Worm (Caenorhabditis elegans) whole organism, L4 larva: ENCODE results near the gene K11H3.8.

Source experiments
- D1046.2 ChIP-seq: fragments of 200-800 bp; sonication (Bioruptor generic); IDR thresholded peaks from 2 replicates; pipeline ENCODE4 v1.3.6; 2022; ENCODE audit warnings: missing genetic modification characterization, missing compliant biosample characterization
- R02D3.7 ChIP-seq: fragments of 150-350 bp; sonication (generic microtip); optimal IDR thresholded peaks from 3 replicates; lab custom pipeline; 2014; ENCODE audit warnings: missing biosample characterization, missing genetic modification characterization
- T26A8.4 ChIP-seq: fragments of 200-800 bp; sonication (Bioruptor generic); IDR thresholded peaks from 2 replicates; pipeline ENCODE4 v1.3.6; 2022; ENCODE audit warnings: missing genetic modification characterization, missing compliant biosample characterization
- Y75B8A.6 ChIP-seq: fragments of 200-800 bp; sonication (Bioruptor generic); IDR thresholded peaks from 2 replicates; pipeline ENCODE4 v1.3.6; 2022; ENCODE audit warnings: missing genetic modification reagents, missing genetic modification characterization, missing compliant biosample characterization
- ZK337.2 ChIP-seq: fragments of 200-800 bp; sonication (Bioruptor generic); IDR thresholded peaks from 2 replicates; pipeline ENCODE4 v1.3.6; 2022; ENCODE audit warnings: missing genetic modification reagents, missing genetic modification characterization, missing compliant biosample characterization
- aly-2 ChIP-seq: sonication (generic microtip); optimal IDR thresholded peaks from 2 replicates; lab custom pipeline; 2018; ENCODE audit warnings: missing biosample characterization, missing genetic modification characterization
- arid-1 ChIP-seq: fragments of 200-800 bp; sonication (Bioruptor generic); conservative IDR thresholded peaks from 2 replicates; pipeline ENCODE4 v1.3.6; 2022; ENCODE audit warnings: missing genetic modification reagents, missing genetic modification characterization, missing compliant biosample characterization
- attf-4 ChIP-seq: sonication (generic microtip); optimal IDR thresholded peaks from 3 replicates; lab custom pipeline; 2017; ENCODE audit warnings: missing biosample characterization, missing genetic modification characterization
- ceh-20 ChIP-seq: fragments of 200-800 bp; sonication (Bioruptor generic); IDR thresholded peaks from 2 replicates; pipeline ENCODE4 v1.3.6; 2022; ENCODE audit warnings: missing genetic modification reagents, missing genetic modification characterization, missing compliant biosample characterization
- ceh-28 ChIP-seq: fragments of 150-350 bp; optimal IDR thresholded peaks from 2 replicates; lab custom pipeline; 2014; ENCODE audit warnings: missing biosample characterization, missing genetic modification reagents, missing genetic modification characterization
- ceh-44 ChIP-seq: fragments of 200-800 bp; sonication (Bioruptor generic); IDR thresholded peaks from 2 replicates; pipeline ENCODE4 v1.3.6; 2022; ENCODE audit warnings: missing genetic modification reagents, missing genetic modification characterization, missing compliant biosample characterization
- ceh-62 ChIP-seq: sonication (generic microtip); optimal IDR thresholded peaks from 2 replicates; lab custom pipeline; 2017; ENCODE audit warnings: missing biosample characterization, missing genetic modification characterization
- cey-2 ChIP-seq: sonication (generic microtip); optimal IDR thresholded peaks from 3 replicates; lab custom pipeline; 2017; ENCODE audit warnings: missing genetic modification characterization, mild to moderate bottlenecking, missing compliant biosample characterization, antibody characterized with exemption, borderline replicate concordance; ENCODE audit not compliant: insufficient read depth
- daf-12 ChIP-seq: fragments of 150-350 bp; optimal IDR thresholded peaks from 2 replicates; lab custom pipeline; 2014; ENCODE audit warnings: missing biosample characterization, missing genetic modification reagents, missing genetic modification characterization
- dmd-6 ChIP-seq: fragments of 200-800 bp; sonication (Bioruptor generic); IDR thresholded peaks from 2 replicates; pipeline ENCODE4 v1.3.6; 2022; ENCODE audit warnings: missing genetic modification reagents, missing genetic modification characterization, missing compliant biosample characterization
- dmd-8 ChIP-seq: fragments of 200-800 bp; sonication (Bioruptor generic); IDR thresholded peaks from 2 replicates; pipeline ENCODE4 v1.3.6; 2022; ENCODE audit warnings: missing genetic modification characterization, missing compliant biosample characterization
- dpl-1 ChIP-seq: fragments of 150-350 bp; optimal IDR thresholded peaks from 2 replicates; lab custom pipeline; 2014; ENCODE audit warnings: missing biosample characterization, missing genetic modification reagents, missing genetic modification characterization
- duxl-1 ChIP-seq: sonication (generic microtip); optimal IDR thresholded peaks from 2 replicates; lab custom pipeline; 2016; ENCODE audit warnings: mild to moderate bottlenecking, missing genetic modification characterization, moderate library complexity, missing compliant biosample characterization; ENCODE audit not compliant: poor library complexity
- fos-1 ChIP-seq: fragments of 150-350 bp; optimal IDR thresholded peaks from 2 replicates; lab custom pipeline; 2014; ENCODE audit warnings: missing biosample characterization, missing genetic modification characterization
- hif-1 ChIP-seq, 2 experiments: sonication (generic microtip); optimal IDR thresholded peaks; 2 replicates each; lab custom pipeline; 2016 to 2017; ENCODE audit warnings: missing compliant biosample characterization in 2 of 2, missing genetic modification characterization in 2 of 2, missing genetic modification reagents in 2 of 2, missing genotype in 2 of 2, mild to moderate bottlenecking in 1 of 2
- hlh-11 ChIP-seq: fragments of 200-800 bp; sonication (Bioruptor generic); optimal IDR thresholded peaks from 2 replicates; lab custom pipeline; 2018; ENCODE audit warnings: mild to moderate bottlenecking, missing genetic modification characterization, missing compliant biosample characterization
- hlh-30 ChIP-seq: sonication (generic microtip); optimal IDR thresholded peaks from 2 replicates; lab custom pipeline; 2017; ENCODE audit warnings: antibody characterized with exemption, mild to moderate bottlenecking, missing genetic modification characterization, missing compliant biosample characterization; ENCODE audit not compliant: insufficient read depth
- hmg-1.1 ChIP-seq: fragments of 200-800 bp; sonication (Bioruptor generic); IDR thresholded peaks from 2 replicates; pipeline ENCODE4 v1.3.6; 2022; ENCODE audit warnings: missing genetic modification reagents, missing genetic modification characterization, missing compliant biosample characterization
- lim-7 ChIP-seq: fragments of 200-800 bp; sonication (Bioruptor generic); IDR thresholded peaks from 2 replicates; pipeline ENCODE4 v1.3.6; 2022; ENCODE audit warnings: missing genetic modification characterization, missing compliant biosample characterization
- lin-15B ChIP-seq: fragments of 150-350 bp; sonication (generic microtip); optimal IDR thresholded peaks from 3 replicates; lab custom pipeline; 2014; ENCODE audit warnings: missing biosample characterization, missing genetic modification characterization
- lin-29 ChIP-seq: fragments of 200-800 bp; sonication (Bioruptor generic); IDR thresholded peaks from 2 replicates; pipeline ENCODE4 v1.3.6; 2022; ENCODE audit warnings: missing genetic modification reagents, missing genetic modification characterization, missing compliant biosample characterization
- lin-39 ChIP-seq: fragments of 150-350 bp; optimal IDR thresholded peaks from 2 replicates; lab custom pipeline; 2014; ENCODE audit warnings: missing biosample characterization, missing genetic modification reagents, missing genetic modification characterization
- lsy-2 ChIP-seq, 2 experiments: fragments of 150-350 bp in 1 of 2; sonication (generic microtip) in 1 of 2; optimal IDR thresholded peaks; 2 replicates each; lab custom pipeline; 2014 to 2017; ENCODE audit warnings: missing biosample characterization in 2 of 2, missing genetic modification characterization in 2 of 2
- mdl-1 ChIP-seq, 2 experiments: fragments of 150-350 bp in 1 of 2; sonication (generic microtip) in 1 of 2; optimal IDR thresholded peaks; 2 replicates each; lab custom pipeline; 2014 to 2017; ENCODE audit warnings: missing biosample characterization in 2 of 2, missing genetic modification characterization in 2 of 2
- mdt-29 ChIP-seq: fragments of 200-800 bp; sonication (Bioruptor generic); IDR thresholded peaks from 2 replicates; pipeline ENCODE4 v1.3.6; 2022; ENCODE audit warnings: missing genetic modification reagents, missing genetic modification characterization, missing compliant biosample characterization
- mes-2 ChIP-seq: sonication (generic microtip); optimal IDR thresholded peaks from 2 replicates; lab custom pipeline; 2016; ENCODE audit warnings: missing genotype, mild to moderate bottlenecking, missing genetic modification characterization, missing compliant biosample characterization; ENCODE audit not compliant: poor library complexity, severe bottlenecking
- mxl-3 ChIP-seq: fragments of 200-800 bp; sonication (Bioruptor generic); optimal IDR thresholded peaks from 2 replicates; lab custom pipeline; 2018; ENCODE audit warnings: mild to moderate bottlenecking, missing genetic modification characterization, missing compliant biosample characterization
- nhr-10 ChIP-seq: fragments of 150-350 bp; optimal IDR thresholded peaks from 2 replicates; lab custom pipeline; 2014; ENCODE audit warnings: missing biosample characterization, missing genetic modification characterization
- nhr-102 ChIP-seq: sonication (generic microtip); optimal IDR thresholded peaks from 2 replicates; lab custom pipeline; 2016; ENCODE audit warnings: mild to moderate bottlenecking, missing genetic modification characterization, moderate library complexity, missing compliant biosample characterization
- nhr-11 ChIP-seq: fragments of 150-350 bp; optimal IDR thresholded peaks from 2 replicates; lab custom pipeline; 2014; ENCODE audit warnings: missing biosample characterization, missing genetic modification characterization
- nhr-111 ChIP-seq: fragments of 200-800 bp; sonication (Bioruptor generic); optimal IDR thresholded peaks from 2 replicates; lab custom pipeline; 2018; ENCODE audit warnings: mild to moderate bottlenecking, missing genetic modification characterization, missing compliant biosample characterization
- nhr-237 ChIP-seq: sonication (generic microtip); optimal IDR thresholded peaks from 2 replicates; lab custom pipeline; 2017; ENCODE audit warnings: missing biosample characterization, missing genetic modification characterization
- nhr-41 ChIP-seq: fragments of 200-800 bp; sonication (Bioruptor generic); IDR thresholded peaks from 2 replicates; pipeline ENCODE4 v1.3.6; 2022; ENCODE audit warnings: missing genetic modification reagents, missing genetic modification characterization, missing compliant biosample characterization
- nhr-48 ChIP-seq: sonication (generic microtip); optimal IDR thresholded peaks from 2 replicates; lab custom pipeline; 2016; ENCODE audit warnings: mild to moderate bottlenecking, missing genetic modification characterization, missing compliant biosample characterization
- nhr-76 ChIP-seq: fragments of 150-350 bp; optimal IDR thresholded peaks from 2 replicates; lab custom pipeline; 2014; ENCODE audit warnings: missing biosample characterization, missing genetic modification characterization
- pha-4 ChIP-seq, 2 experiments: fragments of 150-350 bp in 1 of 2; fragments of 200-800 bp in 1 of 2; sonication (Bioruptor generic) in 1 of 2; IDR thresholded peaks in 1 of 2; optimal IDR thresholded peaks in 1 of 2; 2 replicates each; pipeline versions ENCODE4 v1.3.6 to Lab custom; 2014 to 2022; ENCODE audit warnings: missing genetic modification characterization in 2 of 2, missing genetic modification reagents in 2 of 2, missing biosample characterization in 1 of 2, missing compliant biosample characterization in 1 of 2
- php-3 ChIP-seq: fragments of 200-800 bp; sonication (Bioruptor generic); IDR thresholded peaks from 2 replicates; pipeline ENCODE4 v1.3.6; 2022; ENCODE audit warnings: missing genetic modification reagents, missing genetic modification characterization, missing compliant biosample characterization
- saeg-2 ChIP-seq: fragments of 200-800 bp; sonication (Bioruptor generic); IDR thresholded peaks from 2 replicates; pipeline ENCODE4 v1.3.6; 2022; ENCODE audit warnings: missing genetic modification reagents, missing genetic modification characterization, missing compliant biosample characterization
- skn-1 ChIP-seq: fragments of 150-350 bp; optimal IDR thresholded peaks from 2 replicates; lab custom pipeline; 2014; ENCODE audit warnings: missing biosample characterization, missing genetic modification characterization
- snpc-4 ChIP-seq: fragments of 150-350 bp; optimal IDR thresholded peaks from 2 replicates; lab custom pipeline; 2014; ENCODE audit warnings: missing biosample characterization, missing genetic modification characterization
- spr-1 ChIP-seq: sonication (generic microtip); optimal IDR thresholded peaks from 2 replicates; lab custom pipeline; 2016; ENCODE audit warnings: mild to moderate bottlenecking, missing genetic modification characterization, missing compliant biosample characterization
- spr-3 ChIP-seq: fragments of 200-800 bp; sonication (Bioruptor generic); optimal IDR thresholded peaks from 2 replicates; lab custom pipeline; 2018; ENCODE audit warnings: mild to moderate bottlenecking, missing genetic modification characterization, missing compliant biosample characterization
- tra-1 ChIP-seq: fragments of 200-800 bp; sonication (Bioruptor generic); IDR thresholded peaks from 2 replicates; pipeline ENCODE4 v1.3.6; 2022; ENCODE audit warnings: missing genetic modification reagents, missing genetic modification characterization, missing compliant biosample characterization
- zip-11 ChIP-seq: fragments of 200-800 bp; sonication (Bioruptor generic); IDR thresholded peaks from 2 replicates; pipeline ENCODE4 v1.3.6; 2022; ENCODE audit warnings: missing genetic modification characterization, missing compliant biosample characterization
- zip-2 ChIP-seq: fragments of 150-350 bp; optimal IDR thresholded peaks from 2 replicates; lab custom pipeline; 2014; ENCODE audit warnings: missing biosample characterization, missing genetic modification characterization
- ztf-11 ChIP-seq: fragments of 150-350 bp; optimal IDR thresholded peaks from 2 replicates; lab custom pipeline; 2014; ENCODE audit warnings: missing biosample characterization, missing genetic modification characterization
- ztf-7 ChIP-seq: fragments of 150-350 bp; optimal IDR thresholded peaks from 2 replicates; lab custom pipeline; 2014; ENCODE audit warnings: missing biosample characterization, missing genetic modification characterization

The K11H3.8 gene

DNA sequence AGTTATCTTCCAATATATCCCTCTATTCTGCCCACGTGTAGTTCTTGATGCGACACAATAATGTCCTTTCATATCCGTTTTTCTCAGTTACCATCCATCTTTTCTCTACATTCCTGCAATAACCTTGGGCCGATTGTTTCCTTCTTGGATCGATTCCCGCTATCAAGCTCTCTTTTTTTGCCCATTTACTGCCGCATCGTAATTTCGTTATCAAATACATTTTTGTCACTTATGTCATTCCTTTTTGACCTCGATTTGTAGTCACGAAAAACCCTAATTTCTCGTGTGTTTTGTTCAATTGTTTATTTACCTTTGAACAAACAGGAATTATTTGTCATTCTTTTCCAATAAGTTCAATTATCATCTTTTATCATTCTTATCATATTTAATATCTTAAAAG, 15.0 kb downstream of the K11H3.8 start (continued):
- TF ChIP-seq nhr-48 (tag; lab: Kevin White, UChicago) (no peak), nhr-76 (tag; lab: Kevin White, UChicago) (no peak), fos-1 (tag; lab: Kevin White, UChicago) (no peak), tra-1 (0 out of 2 replicates have a peak, but pooled peaks have one; percentile 43), lin-29 (GFP tag; lab: Robert Waterston, UW) (no peak), lsy-2 (tag; optimal IDR thresholded peaks at IDR 0.05; lab: Kevin White, UChicago) (no peak), ceh-28 (no peak), spr-1 (tag; lab: Kevin White, UChicago) (no peak), hmg-1.1 (no peak), mdl-1 (tag; optimal IDR thresholded peaks at IDR 0.05; lab: Kevin White, UChicago) (peak in 1 of 2 experiments; percentile 54), hlh-11 (tag; lab: Kevin White, UChicago) (peak; percentile 58), D1046.2 (GFP tag; lab: Robert Waterston, UW) (no peak), lin-15B (tag; lab: Kevin White, UChicago) (no peak), T26A8.4 (no peak), dpl-1 (GFP tag; lab: Kevin White, UChicago) (no peak), dmd-8 (GFP tag; lab: Robert Waterston, UW) (no peak), ZK337.2 (GFP tag; lab: Robert Waterston, UW) (no peak), zip-2 (no peak), nhr-10 (tag; lab: Kevin White, UChicago) (no peak), lim-7 (no peak), hif-1 (tag; optimal IDR thresholded peaks at IDR 0.05; lab: Kevin White, UChicago) (no peak), php-3 (GFP tag; lab: Robert Waterston, UW) (peak; percentile 65), aly-2 (tag; lab: Kevin White, UChicago) (no peak), nhr-41 (GFP tag; lab: Robert Waterston, UW) (no peak), nhr-11 (tag; lab: Kevin White, UChicago) (no peak), duxl-1 (no peak), attf-4 (no peak), hlh-30 (peak; percentile 57), lin-39 (no peak), spr-3 (GFP tag; lab: Kevin White, UChicago) (no peak), mdt-29 (GFP tag; lab: Robert Waterston, UW) (no peak), snpc-4 (no peak), ceh-20 (no peak), skn-1 (tag; lab: Kevin White, UChicago) (no peak), ceh-62 (tag; lab: Kevin White, UChicago) (no peak), nhr-237 (tag; lab: Kevin White, UChicago) (no peak), ztf-7 (tag; lab: Kevin White, UChicago) (no peak), R02D3.7 (tag; lab: Kevin White, UChicago) (no peak), zip-11 (GFP tag; lab: Robert Waterston, UW) (no peak), saeg-2 (GFP tag; lab: Robert Waterston, UW) (no peak), nhr-102 (peak; percentile 10), ceh-44 (GFP tag; lab: Robert Waterston, UW) (no peak), Y75B8A.6 (GFP tag; lab: Robert Waterston, UW) (no peak), pha-4 (GFP tag; IDR thresholded peaks at IDR 0.05; lab: Robert Waterston, UW) (no peak), pha-4 (tag; optimal IDR thresholded peaks at IDR 0.05; lab: Kevin White, UChicago) (no peak), mes-2 (tag; lab: Kevin White, UChicago) (no peak), arid-1 (GFP tag; lab: Robert Waterston, UW) (no peak), dmd-6 (peak; percentile 63), cey-2 (tag; lab: Kevin White, UChicago) (no peak), ztf-11 (no peak), daf-12 (no peak), mxl-3 (GFP tag; lab: Kevin White, UChicago) (peak; percentile 47), nhr-111 (GFP tag; lab: Kevin White, UChicago) (no peak)
